Worm (Caenorhabditis elegans) whole organism, young adult: ENCODE measurements around the gene C06E7.2.

Experiments used
- attf-5 ChIP-seq: fragments of 200-800 bp; sonication (Bioruptor generic); optimal IDR thresholded peaks from 2 replicates; lab custom pipeline; 2018; ENCODE audit warnings: mild to moderate bottlenecking, missing genetic modification characterization, missing compliant biosample characterization
- dpl-1 ChIP-seq: fragments of 150-350 bp; optimal IDR thresholded peaks from 2 replicates; lab custom pipeline; 2014; ENCODE audit warnings: missing biosample characterization, missing genetic modification reagents, missing genetic modification characterization
- him-1 ChIP-seq: sonication (generic microtip); optimal IDR thresholded peaks from 2 replicates; lab custom pipeline; 2016; ENCODE audit warnings: missing genotype, missing genetic modification reagents, missing genetic modification characterization, missing compliant biosample characterization
- lin-40 ChIP-seq: sonication (generic microtip); optimal IDR thresholded peaks from 2 replicates; lab custom pipeline; 2016; ENCODE audit warnings: missing genetic modification characterization, mild to moderate bottlenecking, missing compliant biosample characterization, missing genotype, missing genetic modification reagents
- madf-8 ChIP-seq: fragments of 200-800 bp; sonication (Bioruptor generic); conservative IDR thresholded peaks from 2 replicates; pipeline ENCODE4 v1.3.6; 2022; ENCODE audit warnings: missing genetic modification reagents, missing genetic modification characterization, missing compliant biosample characterization
- unc-62 ChIP-seq: fragments of 150-350 bp; optimal IDR thresholded peaks from 2 replicates; lab custom pipeline; 2014; ENCODE audit warnings: missing biosample characterization, missing genetic modification reagents, missing genetic modification characterization
- ztf-28 ChIP-seq: fragments of 200-800 bp; sonication (Bioruptor generic); IDR thresholded peaks from 2 replicates; pipeline ENCODE4 v1.3.6; 2022; ENCODE audit warnings: missing genetic modification reagents, missing genetic modification characterization, missing compliant biosample characterization

- TF ChIP-seq him-1 (no peak), attf-5 (GFP tag; lab: Kevin White, UChicago) (no peak), unc-62 (GFP tag; lab: Kevin White, UChicago) (no peak), ztf-28 (no peak), dpl-1 (no peak), madf-8 (no peak), lin-40 (tag; lab: Kevin White, UChicago) (no peak)
Observed at ce11 chrIV:5805477-5805876, 33.8 kb upstream of the C06E7.2 start.
